Worm (Caenorhabditis elegans) whole organism, late embryonic: ENCODE measurements around the gene T06C10.3.

Experiments used
- C08G9.2 ChIP-seq: sonication (generic microtip); optimal IDR thresholded peaks from 2 replicates; lab custom pipeline; 2016; ENCODE audit warnings: mild to moderate bottlenecking, missing genetic modification characterization, moderate library complexity, missing compliant biosample characterization
- C38D4.7 ChIP-seq: fragments of 200-800 bp; sonication (Bioruptor generic); optimal IDR thresholded peaks from 2 replicates; lab custom pipeline; 2018; ENCODE audit warnings: mild to moderate bottlenecking, missing genetic modification characterization, moderate library complexity, missing compliant biosample characterization
- F13H6.1 ChIP-seq: sonication (generic microtip); optimal IDR thresholded peaks from 2 replicates; lab custom pipeline; 2016; ENCODE audit warnings: missing genetic modification characterization, missing compliant biosample characterization
- K02D7.2 ChIP-seq: sonication (generic microtip); optimal IDR thresholded peaks from 2 replicates; lab custom pipeline; 2017; ENCODE audit warnings: mild to moderate bottlenecking, missing genetic modification characterization, missing compliant biosample characterization
- Y22D7AL.16 ChIP-seq: sonication (generic microtip); optimal IDR thresholded peaks from 2 replicates; lab custom pipeline; 2016; ENCODE audit warnings: missing genetic modification characterization, missing compliant biosample characterization
- ahr-1 ChIP-seq: sonication (generic microtip); optimal IDR thresholded peaks from 2 replicates; lab custom pipeline; 2016; ENCODE audit warnings: missing genetic modification characterization, missing compliant biosample characterization
- ceh-18 ChIP-seq: sonication (generic microtip); optimal IDR thresholded peaks from 2 replicates; lab custom pipeline; 2016; ENCODE audit warnings: missing genetic modification characterization, missing compliant biosample characterization
- ceh-19 ChIP-seq: fragments of 200-800 bp; sonication (Bioruptor generic); optimal IDR thresholded peaks from 2 replicates; lab custom pipeline; 2018; ENCODE audit warnings: mild to moderate bottlenecking, missing genetic modification characterization, missing compliant biosample characterization
- ceh-22 ChIP-seq: sonication (generic microtip); optimal IDR thresholded peaks from 2 replicates; lab custom pipeline; 2017; ENCODE audit warnings: missing biosample characterization, missing genetic modification characterization
- ceh-34 ChIP-seq: sonication (generic microtip); optimal IDR thresholded peaks from 2 replicates; lab custom pipeline; 2016; ENCODE audit warnings: mild to moderate bottlenecking, missing genetic modification characterization, missing compliant biosample characterization
- ceh-45 ChIP-seq: fragments of 200-800 bp; sonication (Bioruptor generic); IDR thresholded peaks from 2 replicates; pipeline ENCODE4 v1.3.6; 2022; ENCODE audit warnings: missing genetic modification reagents, missing genetic modification characterization, missing compliant biosample characterization
- che-1 ChIP-seq: sonication (generic microtip); optimal IDR thresholded peaks from 2 replicates; lab custom pipeline; 2016; ENCODE audit warnings: mild to moderate bottlenecking, missing genetic modification characterization, missing compliant biosample characterization
- dmd-4 ChIP-seq: sonication (generic microtip); optimal IDR thresholded peaks from 2 replicates; lab custom pipeline; 2016; ENCODE audit warnings: borderline replicate concordance, missing genetic modification characterization, missing compliant biosample characterization
- dve-1 ChIP-seq: sonication (generic microtip); optimal IDR thresholded peaks from 2 replicates; lab custom pipeline; 2017; ENCODE audit warnings: antibody characterized with exemption, mild to moderate bottlenecking, missing genetic modification characterization, missing compliant biosample characterization
- elt-2 ChIP-seq: sonication (generic microtip); optimal IDR thresholded peaks from 2 replicates; lab custom pipeline; 2016; ENCODE audit warnings: missing genetic modification reagents, missing genetic modification characterization, missing compliant biosample characterization
- elt-4 ChIP-seq: sonication (generic microtip); optimal IDR thresholded peaks from 2 replicates; lab custom pipeline; 2016; ENCODE audit warnings: missing genetic modification characterization, missing compliant biosample characterization
- eyg-1 ChIP-seq: sonication (generic microtip); optimal IDR thresholded peaks from 2 replicates; lab custom pipeline; 2016; ENCODE audit warnings: missing genotype, missing genetic modification characterization, missing compliant biosample characterization
- fax-1 ChIP-seq: sonication (generic microtip); optimal IDR thresholded peaks from 2 replicates; lab custom pipeline; 2016; ENCODE audit warnings: missing genotype, missing genetic modification characterization, missing compliant biosample characterization
- fkh-10 ChIP-seq: fragments of 150-350 bp; optimal IDR thresholded peaks from 2 replicates; lab custom pipeline; 2014; ENCODE audit warnings: missing biosample characterization, missing genetic modification reagents, missing genetic modification characterization
- fkh-6 ChIP-seq: sonication (generic microtip); optimal IDR thresholded peaks from 2 replicates; lab custom pipeline; 2016; ENCODE audit warnings: missing genetic modification characterization, missing compliant biosample characterization
- gmeb-2 ChIP-seq: sonication (generic microtip); optimal IDR thresholded peaks from 2 replicates; lab custom pipeline; 2016; ENCODE audit warnings: missing genetic modification characterization, inconsistent platforms, missing compliant biosample characterization
- hlh-30 ChIP-seq: sonication (generic microtip); optimal IDR thresholded peaks from 2 replicates; lab custom pipeline; 2017; ENCODE audit warnings: antibody characterized with exemption, missing genetic modification characterization, missing compliant biosample characterization; ENCODE audit not compliant: insufficient read depth
- hlh-8 ChIP-seq: sonication (generic microtip); optimal IDR thresholded peaks from 2 replicates; lab custom pipeline; 2016; ENCODE audit warnings: missing genotype, missing genetic modification characterization, missing compliant biosample characterization
- lin-11 ChIP-seq: fragments of 200-800 bp; sonication (Bioruptor generic); optimal IDR thresholded peaks from 2 replicates; lab custom pipeline; 2018; ENCODE audit warnings: mild to moderate bottlenecking, missing genetic modification characterization, missing compliant biosample characterization
- madf-2 ChIP-seq: sonication (generic microtip); optimal IDR thresholded peaks from 2 replicates; lab custom pipeline; 2017; ENCODE audit warnings: missing genetic modification characterization, missing compliant biosample characterization
- nfya-1 ChIP-seq: sonication (generic microtip); optimal IDR thresholded peaks from 2 replicates; lab custom pipeline; 2017; ENCODE audit warnings: missing genetic modification characterization, mild to moderate bottlenecking, missing compliant biosample characterization, antibody characterized with exemption, moderate library complexity
- nhr-11 ChIP-seq: fragments of 150-350 bp; optimal IDR thresholded peaks from 2 replicates; lab custom pipeline; 2014; ENCODE audit warnings: missing biosample characterization, missing genetic modification characterization
- npax-4 ChIP-seq: sonication (generic microtip); optimal IDR thresholded peaks from 2 replicates; lab custom pipeline; 2016; ENCODE audit warnings: missing genetic modification characterization, missing compliant biosample characterization
- odd-2 ChIP-seq: sonication (generic microtip); optimal IDR thresholded peaks from 2 replicates; lab custom pipeline; 2017; ENCODE audit warnings: antibody characterized with exemption, mild to moderate bottlenecking, missing genetic modification characterization, missing compliant biosample characterization
- pag-3 ChIP-seq: sonication (generic microtip); optimal IDR thresholded peaks from 2 replicates; lab custom pipeline; 2016; ENCODE audit warnings: missing compliant biosample characterization, missing genetic modification characterization, borderline replicate concordance
- pha-4 ChIP-seq: fragments of 150-350 bp; optimal IDR thresholded peaks from 2 replicates; lab custom pipeline; 2018; ENCODE audit warnings: missing biosample characterization, missing genetic modification reagents, missing genetic modification characterization
- pqm-1 ChIP-seq: sonication (generic microtip); optimal IDR thresholded peaks from 2 replicates; lab custom pipeline; 2016; ENCODE audit warnings: missing genetic modification characterization, missing compliant biosample characterization
- ref-2 ChIP-seq: sonication (generic microtip); optimal IDR thresholded peaks from 2 replicates; lab custom pipeline; 2016; ENCODE audit warnings: missing genetic modification characterization, missing compliant biosample characterization
- sox-4 ChIP-seq: sonication (generic microtip); optimal IDR thresholded peaks from 2 replicates; lab custom pipeline; 2017; ENCODE audit warnings: mild to moderate bottlenecking, missing genetic modification characterization, inconsistent platforms, missing compliant biosample characterization
- tbx-7 ChIP-seq: sonication (generic microtip); optimal IDR thresholded peaks from 2 replicates; lab custom pipeline; 2016; ENCODE audit warnings: missing genotype, missing genetic modification characterization, missing compliant biosample characterization
- unc-3 ChIP-seq, 2 experiments: fragments of 200-800 bp in 1 of 2; sonication (Bioruptor generic) in 1 of 2; sonication (generic microtip) in 1 of 2; conservative IDR thresholded peaks in 1 of 2; optimal IDR thresholded peaks in 1 of 2; 2 replicates each; pipeline versions ENCODE4 v1.3.6 to Lab custom; 2016 to 2022; ENCODE audit warnings: missing compliant biosample characterization in 2 of 2, missing genetic modification characterization in 2 of 2, missing genetic modification reagents in 1 of 2
- unc-42 ChIP-seq: sonication (generic microtip); optimal IDR thresholded peaks from 2 replicates; lab custom pipeline; 2016; ENCODE audit warnings: missing genotype, missing genetic modification characterization, missing compliant biosample characterization
- unc-55 ChIP-seq: sonication (generic microtip); optimal IDR thresholded peaks from 2 replicates; lab custom pipeline; 2017; ENCODE audit warnings: missing biosample characterization, missing genetic modification reagents, missing genetic modification characterization
- zip-5 ChIP-seq: sonication (generic microtip); optimal IDR thresholded peaks from 2 replicates; lab custom pipeline; 2016; ENCODE audit warnings: missing genetic modification characterization, missing compliant biosample characterization
- ztf-16 ChIP-seq: sonication (generic microtip); optimal IDR thresholded peaks from 2 replicates; lab custom pipeline; 2017; ENCODE audit warnings: missing genetic modification characterization, missing compliant biosample characterization

The T06C10.3 gene

ce11 chrIV:7846386-7846785 is 24.2 kb upstream of the T06C10.3 start, which contains the start of gene C06A6.2:
Gene C06A6.2, plus strand, starts transcription at chrIV:7846622.
- TF ChIP-seq pha-4 (tag; lab: Kevin White, UChicago) (no peak), elt-2 (tag; lab: Kevin White, UChicago) (no peak), sox-4 (tag; lab: Kevin White, UChicago) (no peak), ref-2 (tag; lab: Kevin White, UChicago) (no peak), ceh-34 (tag; lab: Kevin White, UChicago) (no peak), dve-1 (no peak), C38D4.7 (no peak), unc-42 (no peak), ztf-16 (no peak), zip-5 (tag; lab: Kevin White, UChicago) (no peak), F13H6.1 (tag; lab: Kevin White, UChicago) (no peak)

- no peak for TF ChIP-seq npax-4 (tag; lab: Kevin White, UChicago)
- no peak for TF ChIP-seq ahr-1
- TF ChIP-seq nfya-1: no peak
- no peak for TF ChIP-seq hlh-8 (tag; lab: Kevin White, UChicago)
- no peak for TF ChIP-seq pqm-1
- TF ChIP-seq lin-11 (tag; lab: Kevin White, UChicago): no peak
- no peak for TF ChIP-seq elt-4
- TF ChIP-seq ceh-22 (tag; lab: Kevin White, UChicago): no peak
- TF ChIP-seq elt-2 (tag; lab: Kevin White, UChicago): no peak
Observed at ce11 chrIV:7849235-7849634, 21.3 kb upstream of the T06C10.3 start.

ce11 chrIV:7850329-7850728 is 20.2 kb upstream of the T06C10.3 start:
- TF ChIP-seq ceh-18 (tag; lab: Kevin White, UChicago) (no peak), tbx-7 (tag; lab: Kevin White, UChicago) (no peak), madf-2 (tag; lab: Kevin White, UChicago) (no peak), hlh-8 (tag; lab: Kevin White, UChicago) (no peak), fax-1 (no peak), dmd-4 (no peak)

DNA sequence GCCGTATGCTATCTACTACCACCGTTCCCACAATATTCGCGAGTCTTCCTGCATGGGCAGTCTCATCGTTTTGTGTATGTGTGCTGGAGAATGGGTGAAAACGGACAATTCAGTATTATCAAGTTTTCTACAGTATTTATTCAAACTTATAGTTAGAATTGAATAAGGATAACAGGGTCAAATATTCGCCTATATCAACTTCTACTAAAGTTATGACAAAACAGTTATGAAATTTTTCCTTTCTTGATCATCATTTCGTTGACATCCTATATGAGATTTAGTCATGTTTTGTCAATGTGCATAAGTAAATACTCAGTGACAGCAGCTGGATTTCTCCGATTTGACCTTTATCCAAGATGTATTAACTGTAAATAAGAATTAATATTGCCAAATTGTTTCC is 19.3 kb upstream of the T06C10.3 start:
- TF ChIP-seq Y22D7AL.16 (tag; lab: Kevin White, UChicago) (no peak), fkh-6 (no peak)

ce11 chrIV:7868607-7869006 is 1.9 kb upstream of the T06C10.3 start, which contains the start of gene flp-10:
Gene flp-10, plus strand, starts transcription at chrIV:7868907.
- TF ChIP-seq C08G9.2 (tag; lab: Kevin White, UChicago) (no peak), ceh-34 (tag; lab: Kevin White, UChicago) (no peak), zip-5 (tag; lab: Kevin White, UChicago) (no peak), elt-4 (no peak), eyg-1 (tag; lab: Kevin White, UChicago) (no peak), fkh-10 (GFP tag; lab: Kevin White, UChicago) (no peak)

ce11 chrIV:7877255-7877654 is 6.7 kb downstream of the T06C10.3 start:
- TF ChIP-seq lin-11 (tag; lab: Kevin White, UChicago): no peak
- TF ChIP-seq elt-2 (tag; lab: Kevin White, UChicago): no peak
- no peak for TF ChIP-seq gmeb-2 (tag; lab: Kevin White, UChicago)
- TF ChIP-seq eyg-1 (tag; lab: Kevin White, UChicago): no peak
- TF ChIP-seq pag-3: no peak
- TF ChIP-seq C38D4.7: no peak
- no peak for TF ChIP-seq madf-2 (tag; lab: Kevin White, UChicago)
- TF ChIP-seq che-1 (tag; lab: Kevin White, UChicago): no peak
- no peak for TF ChIP-seq unc-55 (GFP tag; lab: Kevin White, UChicago)
- no peak for TF ChIP-seq unc-3 (GFP tag; conservative IDR thresholded peaks at IDR 0.05; lab: Robert Waterston, UW)
- TF ChIP-seq unc-3 (tag; optimal IDR thresholded peaks at IDR 0.05; lab: Kevin White, UChicago): no peak
- no peak for TF ChIP-seq pha-4 (tag; lab: Kevin White, UChicago)
- TF ChIP-seq K02D7.2 (tag; lab: Kevin White, UChicago): no peak
- TF ChIP-seq hlh-30 (tag; lab: Kevin White, UChicago): no peak
- no peak for TF ChIP-seq Y22D7AL.16 (tag; lab: Kevin White, UChicago)
- no peak for TF ChIP-seq ceh-45 (GFP tag; lab: Robert Waterston, UW)
- no peak for TF ChIP-seq ceh-18 (tag; lab: Kevin White, UChicago)
- TF ChIP-seq odd-2: no peak
- no peak for TF ChIP-seq unc-42
- no peak for TF ChIP-seq nhr-11 (tag; lab: Kevin White, UChicago)
- TF ChIP-seq ceh-19 (GFP tag; lab: Kevin White, UChicago): no peak
